Fruit fly (Drosophila melanogaster): ENCODE measurements around the gene CG8539.
A peak's percentile ranks its signal among the peaks of the same experiment; 100 is the strongest.

CG8539 gene

DNA sequence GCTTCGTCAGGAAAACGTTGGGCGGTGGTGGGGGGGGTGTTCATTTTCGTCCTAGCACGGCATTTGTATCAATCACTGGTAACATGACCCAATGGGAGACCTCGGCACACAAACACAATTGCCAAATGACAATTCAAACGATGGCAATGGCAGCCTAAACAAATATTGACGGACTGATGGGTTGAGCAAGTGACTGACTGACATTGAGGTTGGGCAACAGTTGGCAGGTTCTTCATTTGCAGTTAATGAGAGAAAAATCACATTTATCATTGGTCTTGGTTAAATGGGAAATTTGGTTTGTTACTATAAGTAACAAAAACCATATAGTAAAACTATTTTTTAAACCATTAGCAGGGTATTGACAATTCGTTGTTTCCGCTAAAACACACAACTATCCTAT, 49.5 kb downstream of the CG8539 start:
- peak; percentile 94 for TF ChIP-seq CG8281 (tag; optimal IDR thresholded peaks at IDR 0.05)
- TF ChIP-seq D19A (tag; optimal IDR thresholded peaks at IDR 0.05), result peak; percentile 64
- no peak for TF ChIP-seq dati (GFP tag; IDR thresholded peaks at IDR 0.05)
- TF ChIP-seq CG9727 (GFP tag; optimal IDR thresholded peaks at IDR 0.05), result no peak
